Fruit fly (Drosophila melanogaster) whole organism: ENCODE data around the gene CtsK1.

Experiments used
- CG8478 ChIP-seq: fragments of >200 bp; optimal IDR thresholded peaks from 2 replicates; lab custom pipeline; 2018; ENCODE audit warnings: inconsistent platforms
- Dll ChIP-seq: fragments of >200 bp; optimal IDR thresholded peaks from 2 replicates; lab custom pipeline; 2017
- EcR ChIP-seq, 2 experiments: fragments of >200 bp; optimal IDR thresholded peaks; 2 replicates each; lab custom pipeline; 2017; ENCODE audit warnings: missing biosample characterization in 2 of 2, missing genetic modification characterization in 2 of 2, missing genetic modification reagents in 2 of 2
- pan ChIP-seq: fragments of >200 bp; optimal IDR thresholded peaks from 2 replicates; lab custom pipeline; 2017
- psq ChIP-seq: fragments of >200 bp; optimal IDR thresholded peaks from 2 replicates; lab custom pipeline; 2017
- usp ChIP-seq: fragments of >200 bp; optimal IDR thresholded peaks from 2 replicates; lab custom pipeline; 2017; ENCODE audit warnings: missing biosample characterization, missing genetic modification characterization, mixed read lengths

- TF ChIP-seq pan (lab: Kevin White, UChicago) (no peak), Dll (no peak), usp (GFP tag; lab: Kevin White, UChicago) (no peak), psq (lab: Kevin White, UChicago) (no peak), EcR (GFP tag; optimal IDR thresholded peaks at IDR 0.05; lab: Kevin White, UChicago) (no peak), CG8478 (lab: Kevin White, UChicago) (no peak)
Observed at dm6 chr3L:13951564-13951963, 42.5 kb upstream of the CtsK1 start.
